Worm (Caenorhabditis elegans) whole organism, mixed stage, embryonic: Measurements from ENCODE around the gene sucl-2.

ENCODE experiments used
- elt-1 ChIP-seq: sonication (generic microtip); optimal IDR thresholded peaks from 2 replicates; lab custom pipeline; 2017; ENCODE audit warnings: missing genetic modification characterization, mild to moderate bottlenecking, missing compliant biosample characterization, antibody characterized with exemption, moderate library complexity, borderline replicate concordance; ENCODE audit not compliant: insufficient read depth
- elt-3 ChIP-seq: fragments of 150-350 bp; optimal IDR thresholded peaks from 2 replicates; lab custom pipeline; 2014; ENCODE audit warnings: missing biosample characterization, missing genetic modification characterization
- lin-13 ChIP-seq: fragments of 150-350 bp; optimal IDR thresholded peaks from 2 replicates; lab custom pipeline; 2014; ENCODE audit warnings: missing biosample characterization, missing genetic modification characterization
- lsy-2 ChIP-seq: fragments of 150-350 bp; optimal IDR thresholded peaks from 2 replicates; lab custom pipeline; 2014; ENCODE audit warnings: missing biosample characterization, missing genetic modification characterization
- mep-1 ChIP-seq: fragments of 150-350 bp; optimal IDR thresholded peaks from 2 replicates; lab custom pipeline; 2017; ENCODE audit warnings: missing biosample characterization, missing genetic modification reagents, missing genetic modification characterization, inconsistent platforms
- nhr-12 ChIP-seq: fragments of 150-350 bp; optimal IDR thresholded peaks from 2 replicates; lab custom pipeline; 2014; ENCODE audit warnings: missing biosample characterization, missing genetic modification characterization
- nhr-237 ChIP-seq: fragments of 150-350 bp; optimal IDR thresholded peaks from 2 replicates; lab custom pipeline; 2014; ENCODE audit warnings: missing biosample characterization, missing genetic modification characterization
- nhr-28 ChIP-seq: fragments of 150-350 bp; optimal IDR thresholded peaks from 2 replicates; lab custom pipeline; 2014; ENCODE audit warnings: missing biosample characterization, missing genetic modification characterization
- sem-2 ChIP-seq: fragments of 200-800 bp; sonication (Bioruptor generic); optimal IDR thresholded peaks from 2 replicates; lab custom pipeline; 2018; ENCODE audit warnings: mild to moderate bottlenecking, missing genetic modification characterization, missing compliant biosample characterization
- snpc-4 ChIP-seq: fragments of 150-350 bp; optimal IDR thresholded peaks from 2 replicates; lab custom pipeline; 2014; ENCODE audit warnings: missing biosample characterization, missing genetic modification characterization
- unc-39 ChIP-seq: fragments of 150-350 bp; optimal IDR thresholded peaks from 2 replicates; lab custom pipeline; 2014; ENCODE audit warnings: missing biosample characterization, missing genetic modification characterization
- unc-62 ChIP-seq: fragments of 150-350 bp; optimal IDR thresholded peaks from 2 replicates; lab custom pipeline; 2014; ENCODE audit warnings: missing biosample characterization, missing genetic modification reagents, missing genetic modification characterization
- ztf-11 ChIP-seq: fragments of 150-350 bp; optimal IDR thresholded peaks from 2 replicates; lab custom pipeline; 2014; ENCODE audit warnings: missing biosample characterization, missing genetic modification characterization

DNA sequence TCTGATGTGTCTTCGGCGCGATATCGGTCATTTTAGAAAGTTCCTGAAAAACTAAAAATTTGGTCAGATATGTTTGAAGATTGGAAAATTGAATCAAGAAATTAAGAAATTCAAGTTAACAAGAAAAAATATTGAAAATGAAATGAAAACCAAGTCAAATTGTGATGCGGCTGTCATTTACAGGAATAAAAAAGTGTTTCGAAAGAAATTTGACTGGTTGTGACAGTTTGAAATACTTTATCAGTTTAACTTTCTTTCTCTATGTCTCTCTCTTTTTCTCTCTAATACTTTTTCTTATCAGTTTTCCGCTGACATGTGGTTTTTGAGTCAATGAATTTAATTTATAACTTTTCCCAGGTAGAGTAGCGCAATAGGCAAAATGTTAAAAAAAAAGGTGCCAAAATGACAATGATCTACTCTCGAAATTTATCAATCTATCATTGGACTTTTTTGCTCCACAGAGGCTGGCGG lies 34.9 kb upstream of the sucl-2 start, which contains the start of gene fbxa-55:
- no peak for TF ChIP-seq nhr-28 (tag; lab: Kevin White, UChicago)
- TF ChIP-seq snpc-4 (tag; lab: Kevin White, UChicago): no peak
- no peak for TF ChIP-seq nhr-12 (tag; lab: Kevin White, UChicago)
- no peak for TF ChIP-seq unc-62 (GFP tag; lab: Kevin White, UChicago)
- TF ChIP-seq nhr-237 (tag; lab: Kevin White, UChicago): no peak
- no peak for TF ChIP-seq elt-3 (tag; lab: Kevin White, UChicago)
- no peak for TF ChIP-seq lin-13 (tag; lab: Kevin White, UChicago)
- TF ChIP-seq mep-1 (tag; lab: Kevin White, UChicago): no peak
- no peak for TF ChIP-seq ztf-11 (tag; lab: Kevin White, UChicago)
- no peak for TF ChIP-seq unc-39 (tag; lab: Kevin White, UChicago)
- no peak for TF ChIP-seq sem-2 (GFP tag; lab: Kevin White, UChicago)
- TF ChIP-seq lsy-2 (tag; lab: Kevin White, UChicago): no peak
- no peak for TF ChIP-seq elt-1 (tag; lab: Kevin White, UChicago)
